Worm (Caenorhabditis elegans): Measurements from ENCODE around the gene F58D12.3.

Gene F58D12.3

ce11 chrV:14057540-14057939, at the start of gene F58D12.3:
F58D12.3 (plus strand) TSS chrV:14057840.
- no peak for TF ChIP-seq cnd-1 (tag; optimal IDR thresholded peaks at IDR 0.05)

ce11 chrV:14008353-14008859, 49.2 kb upstream of the F58D12.3 start:
- no peak for TF ChIP-seq lsy-2 (tag; optimal IDR thresholded peaks at IDR 0.05)
- no peak for TF ChIP-seq zip-8 (tag; optimal IDR thresholded peaks at IDR 0.05)
- TF ChIP-seq nhr-12 (tag; optimal IDR thresholded peaks at IDR 0.05) = no peak
- TF ChIP-seq snpc-4 (tag; optimal IDR thresholded peaks at IDR 0.05) = no peak
- TF ChIP-seq nhr-76 (tag; optimal IDR thresholded peaks at IDR 0.05) = no peak
- TF ChIP-seq nhr-2 (tag; optimal IDR thresholded peaks at IDR 0.05) = no peak
- no peak for TF ChIP-seq mab-5 (tag; optimal IDR thresholded peaks at IDR 0.05)
- TF ChIP-seq ceh-83 (GFP tag; optimal IDR thresholded peaks at IDR 0.05) = no peak
- no peak for TF ChIP-seq unc-62 (GFP tag; optimal IDR thresholded peaks at IDR 0.05)
- no peak for TF ChIP-seq sem-2 (GFP tag; optimal IDR thresholded peaks at IDR 0.05)
- TF ChIP-seq mls-2 (tag; optimal IDR thresholded peaks at IDR 0.05) = no peak
- no peak for TF ChIP-seq drap-1 (GFP tag; optimal IDR thresholded peaks at IDR 0.05)
- TF ChIP-seq bed-3 (GFP tag; optimal IDR thresholded peaks at IDR 0.05) = no peak
- no peak for TF ChIP-seq cnd-1 (tag; optimal IDR thresholded peaks at IDR 0.05)
- TF ChIP-seq M03D4.4 (tag; optimal IDR thresholded peaks at IDR 0.05) = no peak
- no peak for TF ChIP-seq lin-32 (GFP tag; optimal IDR thresholded peaks at IDR 0.05)
- no peak for TF ChIP-seq nhr-237 (tag; optimal IDR thresholded peaks at IDR 0.05)
- TF ChIP-seq flh-1 (GFP tag; optimal IDR thresholded peaks at IDR 0.05) = no peak
- no peak for TF ChIP-seq ceh-39 (tag; optimal IDR thresholded peaks at IDR 0.05)
- TF ChIP-seq ztf-11 (tag; optimal IDR thresholded peaks at IDR 0.05) = no peak

- TF ChIP-seq unc-62 (GFP tag; optimal IDR thresholded peaks at IDR 0.05) (no peak), drap-1 (GFP tag; optimal IDR thresholded peaks at IDR 0.05) (no peak), ceh-43 (GFP tag; optimal IDR thresholded peaks at IDR 0.05) (no peak), elt-1 (tag; optimal IDR thresholded peaks at IDR 0.05; ENCODE audit: borderline replicate concordance, insufficient read depth) (no peak), snpc-4 (tag; optimal IDR thresholded peaks at IDR 0.05) (no peak)
Observed at ce11 chrV:14010021-14010420, 47.6 kb upstream of the F58D12.3 start.

ce11 chrV:14011427-14011826, 46.2 kb upstream of the F58D12.3 start:
- TF ChIP-seq ceh-43 (GFP tag; optimal IDR thresholded peaks at IDR 0.05) = no peak
- peak; percentile 13 for TF ChIP-seq sem-2 (GFP tag; optimal IDR thresholded peaks at IDR 0.05)

ce11 chrV:14012002-14012554, 45.6 kb upstream of the F58D12.3 start, which contains the start of the genes ddx-17 and aip-1:
ddx-17 (minus strand) TSS chrV:14012052.
aip-1 (plus strand) TSS chrV:14012333.
- peak; percentile 70 for TF ChIP-seq mep-1 (tag; optimal IDR thresholded peaks at IDR 0.05)
- TF ChIP-seq bed-3 (GFP tag; optimal IDR thresholded peaks at IDR 0.05) = no peak
- TF ChIP-seq lsy-2 (tag; optimal IDR thresholded peaks at IDR 0.05) = peak; percentile 50
- TF ChIP-seq ces-1 (GFP tag; optimal IDR thresholded peaks at IDR 0.05) = peak; percentile 53
- no peak for TF ChIP-seq nhr-2 (tag; optimal IDR thresholded peaks at IDR 0.05)
- no peak for TF ChIP-seq zip-8 (tag; optimal IDR thresholded peaks at IDR 0.05)
- TF ChIP-seq ham-2 (GFP tag; optimal IDR thresholded peaks at IDR 0.05) = no peak
- TF ChIP-seq sptf-1 (tag; optimal IDR thresholded peaks at IDR 0.05) = no peak
- peak; percentile 59 for TF ChIP-seq lin-13 (tag; optimal IDR thresholded peaks at IDR 0.05)
- peak; percentile 42 for TF ChIP-seq nhr-237 (tag; optimal IDR thresholded peaks at IDR 0.05)
- peak; percentile 40 for TF ChIP-seq ceh-39 (tag; optimal IDR thresholded peaks at IDR 0.05)
- no peak for TF ChIP-seq sem-2 (GFP tag; optimal IDR thresholded peaks at IDR 0.05)
- peak; percentile 24 for TF ChIP-seq pha-4 (tag; optimal IDR thresholded peaks at IDR 0.05)
- no peak for TF ChIP-seq snpc-4 (tag; optimal IDR thresholded peaks at IDR 0.05)

ce11 chrV:14013638-14014037, 44.0 kb upstream of the F58D12.3 start:
- TF ChIP-seq sem-2 (GFP tag; optimal IDR thresholded peaks at IDR 0.05) (no peak), ceh-39 (tag; optimal IDR thresholded peaks at IDR 0.05) (no peak), ztf-11 (tag; optimal IDR thresholded peaks at IDR 0.05) (no peak), lin-32 (GFP tag; optimal IDR thresholded peaks at IDR 0.05) (no peak), mep-1 (tag; optimal IDR thresholded peaks at IDR 0.05) (no peak), zip-8 (tag; optimal IDR thresholded peaks at IDR 0.05) (no peak), flh-1 (GFP tag; optimal IDR thresholded peaks at IDR 0.05) (no peak), lin-13 (tag; optimal IDR thresholded peaks at IDR 0.05) (no peak), unc-120 (tag; optimal IDR thresholded peaks at IDR 0.05; ENCODE audit: poor library complexity, severe bottlenecking) (no peak), ceh-43 (GFP tag; optimal IDR thresholded peaks at IDR 0.05) (no peak), nhr-2 (tag; optimal IDR thresholded peaks at IDR 0.05) (no peak), nhr-28 (tag; optimal IDR thresholded peaks at IDR 0.05) (no peak), M03D4.4 (tag; optimal IDR thresholded peaks at IDR 0.05) (no peak)
